Worm (Caenorhabditis elegans) whole organism, L1 larva: ENCODE data around the gene ttr-21.

ENCODE experiments used
- ces-1 ChIP-seq: fragments of 150-350 bp; optimal IDR thresholded peaks from 2 replicates; lab custom pipeline; 2014; ENCODE audit warnings: missing biosample characterization, missing genetic modification reagents, missing genetic modification characterization
- irx-1 ChIP-seq: sonication (generic microtip); optimal IDR thresholded peaks from 2 replicates; lab custom pipeline; 2016; ENCODE audit warnings: missing genetic modification characterization, missing compliant biosample characterization
- lin-35 ChIP-seq, 2 experiments: fragments of 150-350 bp; optimal IDR thresholded peaks; 2 replicates each; lab custom pipeline; 2014; ENCODE audit warnings: missing biosample characterization in 2 of 2, missing genetic modification characterization in 2 of 2, missing genetic modification reagents in 2 of 2
- snpc-4 ChIP-seq: fragments of 150-350 bp; optimal IDR thresholded peaks from 2 replicates; lab custom pipeline; 2014; ENCODE audit warnings: missing biosample characterization, missing genetic modification characterization

- TF ChIP-seq irx-1 (tag; lab: Kevin White, UChicago) (no peak), ces-1 (GFP tag; lab: Kevin White, UChicago) (no peak), snpc-4 (tag; lab: Kevin White, UChicago) (no peak), lin-35 (GFP tag; optimal IDR thresholded peaks at IDR 0.05; lab: Kevin White, UChicago) (no peak)
Measured at ce11 chrV:13858906-13859305, 4.7 kb upstream of the ttr-21 start, which contains the start of gene srx-135.
